Worm (Caenorhabditis elegans) whole organism, young adult: ENCODE measurements around the gene F26H11.8.

Experiments
- C06A6.2 ChIP-seq: fragments of 200-800 bp; sonication (Bioruptor generic); conservative IDR thresholded peaks from 2 replicates; pipeline ENCODE4 v1.3.6; 2022; ENCODE audit warnings: missing genetic modification characterization, missing compliant biosample characterization
- F22D6.2 ChIP-seq: sonication (generic microtip); optimal IDR thresholded peaks from 2 replicates; lab custom pipeline; 2016; ENCODE audit warnings: mild to moderate bottlenecking, missing genetic modification characterization, missing compliant biosample characterization
- F23B12.7 ChIP-seq: sonication (generic microtip); optimal IDR thresholded peaks from 2 replicates; lab custom pipeline; 2017; ENCODE audit warnings: missing genetic modification characterization, mild to moderate bottlenecking, missing compliant biosample characterization, antibody characterized with exemption, moderate library complexity; ENCODE audit not compliant: insufficient read depth
- F57A8.1 ChIP-seq: fragments of 200-800 bp; sonication (Bioruptor generic); optimal IDR thresholded peaks from 2 replicates; lab custom pipeline; 2018; ENCODE audit warnings: mild to moderate bottlenecking, missing genetic modification characterization, moderate library complexity, missing compliant biosample characterization
- F57C9.4 ChIP-seq: sonication (generic microtip); optimal IDR thresholded peaks from 2 replicates; lab custom pipeline; 2017; ENCODE audit warnings: mild to moderate bottlenecking, missing genetic modification characterization, missing compliant biosample characterization
- T07F8.4 ChIP-seq: sonication (generic microtip); optimal IDR thresholded peaks from 2 replicates; lab custom pipeline; 2016; ENCODE audit warnings: mild to moderate bottlenecking, missing genetic modification characterization, moderate library complexity, missing compliant biosample characterization
- Y53F4B.3 ChIP-seq: fragments of 200-800 bp; sonication (Bioruptor generic); IDR thresholded peaks from 2 replicates; pipeline ENCODE4 v1.3.6; 2022; ENCODE audit warnings: missing genetic modification reagents, missing genetic modification characterization, missing compliant biosample characterization
- Y53G8AR.9 ChIP-seq: fragments of 200-800 bp; sonication (Bioruptor generic); conservative IDR thresholded peaks from 2 replicates; pipeline ENCODE4 v1.3.6; 2022; ENCODE audit warnings: missing genetic modification reagents, missing genetic modification characterization, missing compliant biosample characterization
- Y79H2A.3 ChIP-seq: fragments of 200-800 bp; sonication (Bioruptor generic); conservative IDR thresholded peaks from 2 replicates; pipeline ENCODE4 v1.3.6; 2022; ENCODE audit warnings: missing genetic modification reagents, missing genetic modification characterization, missing compliant biosample characterization
- akir-1 ChIP-seq: fragments of 200-800 bp; sonication (Bioruptor generic); optimal IDR thresholded peaks from 2 replicates; lab custom pipeline; 2018; ENCODE audit warnings: mild to moderate bottlenecking, missing genetic modification characterization, moderate library complexity, missing compliant biosample characterization
- ama-1 ChIP-seq, 3 experiments: fragments of 150-350 bp in 1 of 3; sonication (generic microtip) in 2 of 3; optimal IDR thresholded peaks; 2 replicates each; lab custom pipeline; 2014 to 2018; ENCODE audit warnings: missing biosample characterization in 2 of 3, missing genetic modification characterization in 2 of 3, missing genetic modification reagents in 2 of 3
- atf-7 ChIP-seq: sonication (generic microtip); optimal IDR thresholded peaks from 2 replicates; lab custom pipeline; 2017; ENCODE audit warnings: mild to moderate bottlenecking, missing genetic modification characterization, missing compliant biosample characterization
- attf-5 ChIP-seq: fragments of 200-800 bp; sonication (Bioruptor generic); optimal IDR thresholded peaks from 2 replicates; lab custom pipeline; 2018; ENCODE audit warnings: mild to moderate bottlenecking, missing genetic modification characterization, missing compliant biosample characterization
- attf-6 ChIP-seq: fragments of 200-800 bp; sonication (Bioruptor generic); IDR thresholded peaks from 2 replicates; pipeline ENCODE4 v1.3.6; 2022; ENCODE audit warnings: missing genetic modification reagents, missing genetic modification characterization, missing compliant biosample characterization
- bed-1 ChIP-seq: fragments of 200-800 bp; sonication (Bioruptor generic); IDR thresholded peaks from 2 replicates; pipeline ENCODE4 v1.3.6; 2022; ENCODE audit warnings: missing genetic modification reagents, missing genetic modification characterization, missing compliant biosample characterization
- bed-2 ChIP-seq: fragments of 200-800 bp; sonication (Bioruptor generic); IDR thresholded peaks from 2 replicates; pipeline ENCODE4 v1.3.6; 2022; ENCODE audit warnings: missing genetic modification reagents, missing genetic modification characterization, missing compliant biosample characterization
- ceh-40 ChIP-seq: fragments of 200-800 bp; sonication (Bioruptor generic); IDR thresholded peaks from 2 replicates; pipeline ENCODE4 v1.3.6; 2022; ENCODE audit warnings: missing genetic modification characterization, missing compliant biosample characterization
- ceh-58 ChIP-seq: fragments of 200-800 bp; sonication (Bioruptor generic); IDR thresholded peaks from 2 replicates; pipeline ENCODE4 v1.3.6; 2022; ENCODE audit warnings: missing genetic modification characterization, missing compliant biosample characterization
- ceh-91 ChIP-seq: fragments of 200-800 bp; sonication (Bioruptor generic); IDR thresholded peaks from 2 replicates; pipeline ENCODE4 v1.3.6; 2022; ENCODE audit warnings: missing genetic modification reagents, missing genetic modification characterization, missing compliant biosample characterization
- die-1 ChIP-seq: sonication (generic microtip); optimal IDR thresholded peaks from 2 replicates; lab custom pipeline; 2016; ENCODE audit warnings: missing genotype, mild to moderate bottlenecking, missing genetic modification characterization, missing compliant biosample characterization
- efl-1 ChIP-seq: fragments of 150-350 bp; optimal IDR thresholded peaks from 2 replicates; lab custom pipeline; 2014; ENCODE audit warnings: missing biosample characterization, missing genetic modification reagents, missing genetic modification characterization
- him-1 ChIP-seq: sonication (generic microtip); optimal IDR thresholded peaks from 2 replicates; lab custom pipeline; 2016; ENCODE audit warnings: missing genotype, missing genetic modification reagents, missing genetic modification characterization, missing compliant biosample characterization
- hlh-12 ChIP-seq: sonication (generic microtip); optimal IDR thresholded peaks from 2 replicates; lab custom pipeline; 2016; ENCODE audit warnings: missing genetic modification characterization, missing compliant biosample characterization
- hlh-26 ChIP-seq: fragments of 200-800 bp; sonication (Bioruptor generic); conservative IDR thresholded peaks from 2 replicates; pipeline ENCODE4 v1.3.6; 2022; ENCODE audit warnings: missing genetic modification reagents, missing genetic modification characterization, missing compliant biosample characterization
- hmg-1.2 ChIP-seq: fragments of 200-800 bp; sonication (Bioruptor generic); IDR thresholded peaks from 2 replicates; pipeline ENCODE4 v1.3.6; 2022; ENCODE audit warnings: missing genetic modification reagents, missing genetic modification characterization, missing compliant biosample characterization
- lag-1 ChIP-seq: fragments of 200-800 bp; sonication (Bioruptor generic); IDR thresholded peaks from 2 replicates; pipeline ENCODE4 v1.3.6; 2022; ENCODE audit warnings: missing genetic modification reagents, missing genetic modification characterization, missing compliant biosample characterization
- lir-1 ChIP-seq: fragments of 200-800 bp; sonication (Bioruptor generic); conservative IDR thresholded peaks from 2 replicates; pipeline ENCODE4 v1.3.6; 2022; ENCODE audit warnings: missing genetic modification reagents, missing genetic modification characterization, missing compliant biosample characterization
- madf-3 ChIP-seq: fragments of 200-800 bp; sonication (Bioruptor generic); IDR thresholded peaks from 2 replicates; pipeline ENCODE4 v1.3.6; 2022; ENCODE audit warnings: missing genetic modification reagents, missing genetic modification characterization, missing compliant biosample characterization
- madf-6 ChIP-seq: fragments of 200-800 bp; sonication (Bioruptor generic); IDR thresholded peaks from 2 replicates; pipeline ENCODE4 v1.3.6; 2022; ENCODE audit warnings: missing genetic modification reagents, missing genetic modification characterization, missing compliant biosample characterization
- nfya-1 ChIP-seq: sonication (generic microtip); optimal IDR thresholded peaks from 2 replicates; lab custom pipeline; 2017; ENCODE audit warnings: antibody characterized with exemption, missing compliant biosample characterization, missing genetic modification characterization, borderline replicate concordance; ENCODE audit not compliant: insufficient read depth
- nfyb-1 ChIP-seq: fragments of 200-800 bp; sonication (Bioruptor generic); IDR thresholded peaks from 2 replicates; pipeline ENCODE4 v1.3.6; 2022; ENCODE audit warnings: missing genetic modification reagents, missing genetic modification characterization, missing compliant biosample characterization
- nhr-179 ChIP-seq: sonication (generic microtip); optimal IDR thresholded peaks from 2 replicates; lab custom pipeline; 2016; ENCODE audit warnings: mild to moderate bottlenecking, missing genetic modification characterization, missing compliant biosample characterization
- nhr-27 ChIP-seq: fragments of 200-800 bp; sonication (Bioruptor generic); optimal IDR thresholded peaks from 2 replicates; lab custom pipeline; 2018; ENCODE audit warnings: mild to moderate bottlenecking, missing genetic modification characterization, moderate library complexity, missing compliant biosample characterization
- nhr-90 ChIP-seq: sonication (generic microtip); optimal IDR thresholded peaks from 2 replicates; lab custom pipeline; 2016; ENCODE audit warnings: missing genotype, mild to moderate bottlenecking, missing genetic modification characterization, missing compliant biosample characterization
- pha-4 ChIP-seq: fragments of 150-350 bp; sonication (generic microtip); optimal IDR thresholded peaks from 2 replicates; lab custom pipeline; 2014; ENCODE audit warnings: missing biosample characterization, missing genetic modification reagents, missing genetic modification characterization
- rec-8 ChIP-seq, 2 experiments: sonication (generic microtip); optimal IDR thresholded peaks; 2 replicates each; lab custom pipeline; 2016; ENCODE audit warnings: mild to moderate bottlenecking in 2 of 2, missing genetic modification characterization in 2 of 2, missing genetic modification reagents in 2 of 2, missing genotype in 2 of 2, missing biosample characterization in 1 of 2, missing compliant biosample characterization in 1 of 2, moderate library complexity in 1 of 2
- rpc-1 ChIP-seq, 2 experiments: fragments of 150-350 bp in 1 of 2; sonication (generic microtip) in 1 of 2; optimal IDR thresholded peaks; 2 replicates each; lab custom pipeline; 2014 to 2018; ENCODE audit warnings: missing biosample characterization in 1 of 2, missing genetic modification characterization in 1 of 2, missing genetic modification reagents in 1 of 2, missing genotype in 1 of 2
- sea-2 ChIP-seq: fragments of 200-800 bp; sonication (Bioruptor generic); IDR thresholded peaks from 2 replicates; pipeline ENCODE4 v1.3.6; 2022; ENCODE audit warnings: missing genetic modification characterization, missing compliant biosample characterization
- snpc-1.1 ChIP-seq: sonication (generic microtip); optimal IDR thresholded peaks from 2 replicates; lab custom pipeline; 2017; ENCODE audit warnings: missing genetic modification characterization, mild to moderate bottlenecking, missing compliant biosample characterization, antibody characterized with exemption, moderate library complexity, missing genotype, missing genetic modification reagents; ENCODE audit not compliant: insufficient read depth
- snpc-1.3 ChIP-seq: sonication (generic microtip); optimal IDR thresholded peaks from 2 replicates; lab custom pipeline; 2017; ENCODE audit warnings: missing genetic modification characterization, mild to moderate bottlenecking, missing compliant biosample characterization, antibody characterized with exemption, moderate library complexity, missing genotype, missing genetic modification reagents; ENCODE audit not compliant: insufficient read depth
- snpc-3.4 ChIP-seq: sonication (generic microtip); optimal IDR thresholded peaks from 2 replicates; lab custom pipeline; 2017; ENCODE audit warnings: missing genetic modification characterization, mild to moderate bottlenecking, missing compliant biosample characterization, antibody characterized with exemption, moderate library complexity, missing genotype, missing genetic modification reagents
- sptf-2 ChIP-seq: fragments of 200-800 bp; sonication (Bioruptor generic); optimal IDR thresholded peaks from 2 replicates; lab custom pipeline; 2018; ENCODE audit warnings: mild to moderate bottlenecking, missing genetic modification characterization, missing compliant biosample characterization
- tbp1 ChIP-seq: fragments of 200-800 bp; sonication (Bioruptor generic); optimal IDR thresholded peaks from 2 replicates; lab custom pipeline; 2018; ENCODE audit warnings: mild to moderate bottlenecking, missing genetic modification characterization, missing compliant biosample characterization
- tlf-1 ChIP-seq: fragments of 200-800 bp; sonication (Bioruptor generic); optimal IDR thresholded peaks from 2 replicates; lab custom pipeline; 2018; ENCODE audit warnings: mild to moderate bottlenecking, missing genetic modification characterization, missing compliant biosample characterization
- ztf-18 ChIP-seq: sonication (generic microtip); optimal IDR thresholded peaks from 2 replicates; lab custom pipeline; 2016; ENCODE audit warnings: missing genotype, mild to moderate bottlenecking, missing genetic modification characterization, missing compliant biosample characterization
- ztf-3 ChIP-seq: fragments of 200-800 bp; sonication (Bioruptor generic); optimal IDR thresholded peaks from 2 replicates; lab custom pipeline; 2018; ENCODE audit warnings: mild to moderate bottlenecking, missing genetic modification characterization, missing compliant biosample characterization
- ztf-6 ChIP-seq: fragments of 200-800 bp; sonication (Bioruptor generic); IDR thresholded peaks from 2 replicates; pipeline ENCODE4 v1.3.6; 2022; ENCODE audit warnings: missing genetic modification reagents, missing genetic modification characterization, missing compliant biosample characterization

The F26H11.8 gene

ce11 chrII:14437922-14438458, 49.7 kb downstream of the F26H11.8 start, which contains the start of gene K04B12.2 (continued):
- TF ChIP-seq bed-1 (GFP tag; lab: Robert Waterston, UW): no peak
- no peak for TF ChIP-seq rpc-1 (optimal IDR thresholded peaks at IDR 0.05; lab: Kevin White, UChicago)
- no peak for TF ChIP-seq rpc-1 (tag; optimal IDR thresholded peaks at IDR 0.05; lab: Kevin White, UChicago)
- TF ChIP-seq F23B12.7 (tag; lab: Kevin White, UChicago): peak; percentile 14
- TF ChIP-seq ztf-3: no peak
- TF ChIP-seq tbp1 (GFP tag; lab: Kevin White, UChicago): peak; percentile 33
- no peak for TF ChIP-seq snpc-1.1 (tag; lab: Kevin White, UChicago)
- no peak for TF ChIP-seq ztf-6 (GFP tag; lab: Robert Waterston, UW)
- TF ChIP-seq ztf-18 (tag; lab: Kevin White, UChicago): peak; percentile 37
- TF ChIP-seq madf-6 (GFP tag; lab: Robert Waterston, UW): no peak
- no peak for TF ChIP-seq lag-1 (GFP tag; lab: Robert Waterston, UW)
- TF ChIP-seq efl-1: no peak
- TF ChIP-seq sptf-2 (GFP tag; lab: Kevin White, UChicago): no peak
- no peak for TF ChIP-seq him-1 (tag; lab: Kevin White, UChicago)
- TF ChIP-seq nhr-90 (tag; lab: Kevin White, UChicago): peak; percentile 53
- TF ChIP-seq F22D6.2 (tag; lab: Kevin White, UChicago): no peak
- no peak for TF ChIP-seq sea-2 (GFP tag; lab: Robert Waterston, UW)
- no peak for TF ChIP-seq akir-1
- TF ChIP-seq ceh-58: no peak
- TF ChIP-seq rec-8 (tag; optimal IDR thresholded peaks at IDR 0.05; lab: Kevin White, UChicago): no peak
- no peak for TF ChIP-seq Y79H2A.3 (GFP tag; lab: Robert Waterston, UW)
- TF ChIP-seq atf-7 (tag; lab: Kevin White, UChicago): no peak
- no peak for TF ChIP-seq attf-6 (GFP tag; lab: Robert Waterston, UW)
- no peak for TF ChIP-seq Y53G8AR.9
- no peak for TF ChIP-seq F57C9.4 (tag; lab: Kevin White, UChicago)
- peak; percentile 78 for TF ChIP-seq hmg-1.2 (GFP tag; lab: Robert Waterston, UW)
- no peak for TF ChIP-seq T07F8.4 (tag; lab: Kevin White, UChicago)
- no peak for TF ChIP-seq hlh-26 (GFP tag; lab: Robert Waterston, UW)
- TF ChIP-seq ama-1 (optimal IDR thresholded peaks at IDR 0.05; lab: Kevin White, UChicago): no peak
- TF ChIP-seq ama-1 (GFP tag; optimal IDR thresholded peaks at IDR 0.05; lab: Kevin White, UChicago): no peak
- TF ChIP-seq nfyb-1 (GFP tag; lab: Robert Waterston, UW): 0 out of 2 replicates have a peak, but pooled peaks have one; percentile 33
- TF ChIP-seq F57A8.1 (GFP tag; lab: Kevin White, UChicago): no peak
- no peak for TF ChIP-seq hlh-12
- no peak for TF ChIP-seq nfya-1
- TF ChIP-seq lir-1 (GFP tag; lab: Robert Waterston, UW): 0 out of 2 replicates have a peak, but pooled peaks have one; percentile 20
- peak; percentile 85 for TF ChIP-seq attf-5
- TF ChIP-seq nhr-179: no peak
- no peak for TF ChIP-seq die-1 (tag; lab: Kevin White, UChicago)
- TF ChIP-seq Y53F4B.3: no peak
- no peak for TF ChIP-seq tlf-1 (GFP tag; lab: Kevin White, UChicago)
- no peak for TF ChIP-seq ceh-91 (GFP tag; lab: Robert Waterston, UW)
- no peak for TF ChIP-seq C06A6.2 (GFP tag; lab: Robert Waterston, UW)
- no peak for TF ChIP-seq nhr-27 (tag; lab: Kevin White, UChicago)
- no peak for TF ChIP-seq ceh-40 (GFP tag; lab: Robert Waterston, UW)
- no peak for TF ChIP-seq pha-4 (tag; lab: Kevin White, UChicago)
- no peak for TF ChIP-seq snpc-1.3
- TF ChIP-seq bed-2 (GFP tag; lab: Robert Waterston, UW): no peak
- TF ChIP-seq snpc-3.4 (tag; lab: Kevin White, UChicago): no peak
- TF ChIP-seq madf-3 (GFP tag; lab: Robert Waterston, UW): no peak
